Worm (Caenorhabditis elegans) whole organism, mixed stage, embryonic: ENCODE measurements around the gene srsx-10.

Source experiments
- ceh-39 ChIP-seq: fragments of 150-350 bp; optimal IDR thresholded peaks from 2 replicates; lab custom pipeline; 2014; ENCODE audit warnings: missing biosample characterization, missing genetic modification characterization
- ceh-43 ChIP-seq: fragments of 200-800 bp; sonication (Bioruptor generic); optimal IDR thresholded peaks from 2 replicates; lab custom pipeline; 2018; ENCODE audit warnings: mild to moderate bottlenecking, missing genetic modification characterization, moderate library complexity, missing compliant biosample characterization
- lin-32 ChIP-seq: fragments of 200-800 bp; sonication (Bioruptor generic); optimal IDR thresholded peaks from 2 replicates; lab custom pipeline; 2018; ENCODE audit warnings: mild to moderate bottlenecking, missing genetic modification characterization, missing compliant biosample characterization
- lsy-2 ChIP-seq: fragments of 150-350 bp; optimal IDR thresholded peaks from 2 replicates; lab custom pipeline; 2014; ENCODE audit warnings: missing biosample characterization, missing genetic modification characterization
- mab-5 ChIP-seq: fragments of 150-350 bp; optimal IDR thresholded peaks from 2 replicates; lab custom pipeline; 2014; ENCODE audit warnings: missing biosample characterization, missing genetic modification characterization
- nhr-12 ChIP-seq: fragments of 150-350 bp; optimal IDR thresholded peaks from 2 replicates; lab custom pipeline; 2014; ENCODE audit warnings: missing biosample characterization, missing genetic modification characterization
- nhr-237 ChIP-seq: fragments of 150-350 bp; optimal IDR thresholded peaks from 2 replicates; lab custom pipeline; 2014; ENCODE audit warnings: missing biosample characterization, missing genetic modification characterization
- nhr-28 ChIP-seq: fragments of 150-350 bp; optimal IDR thresholded peaks from 2 replicates; lab custom pipeline; 2014; ENCODE audit warnings: missing biosample characterization, missing genetic modification characterization
- snpc-4 ChIP-seq: fragments of 150-350 bp; optimal IDR thresholded peaks from 2 replicates; lab custom pipeline; 2014; ENCODE audit warnings: missing biosample characterization, missing genetic modification characterization
- sptf-1 ChIP-seq: sonication (generic microtip); optimal IDR thresholded peaks from 2 replicates; lab custom pipeline; 2017; ENCODE audit warnings: mild to moderate bottlenecking, missing genetic modification characterization, moderate library complexity, missing compliant biosample characterization
- tbx-8 ChIP-seq: fragments of 200-800 bp; sonication (Bioruptor generic); optimal IDR thresholded peaks from 2 replicates; lab custom pipeline; 2018; ENCODE audit warnings: mild to moderate bottlenecking, missing genetic modification characterization, moderate library complexity, missing compliant biosample characterization
- unc-120 ChIP-seq: sonication (generic microtip); optimal IDR thresholded peaks from 2 replicates; lab custom pipeline; 2017; ENCODE audit warnings: missing genetic modification characterization, missing compliant biosample characterization; ENCODE audit not compliant: poor library complexity, severe bottlenecking
- unc-62 ChIP-seq: fragments of 150-350 bp; optimal IDR thresholded peaks from 2 replicates; lab custom pipeline; 2014; ENCODE audit warnings: missing biosample characterization, missing genetic modification reagents, missing genetic modification characterization
- ztf-11 ChIP-seq: fragments of 150-350 bp; optimal IDR thresholded peaks from 2 replicates; lab custom pipeline; 2014; ENCODE audit warnings: missing biosample characterization, missing genetic modification characterization

ce11 chrV:4934406-4934805, 40.2 kb downstream of the srsx-10 start, which contains the start of gene catp-2:
- no peak for TF ChIP-seq ztf-11 (tag; lab: Kevin White, UChicago)
- TF ChIP-seq unc-62 = no peak
- no peak for TF ChIP-seq lin-32
- no peak for TF ChIP-seq tbx-8
- TF ChIP-seq lsy-2 (tag; lab: Kevin White, UChicago) = no peak
- no peak for TF ChIP-seq nhr-237
- no peak for TF ChIP-seq sptf-1
- TF ChIP-seq unc-120 (tag; lab: Kevin White, UChicago) = no peak
- TF ChIP-seq nhr-28 (tag; lab: Kevin White, UChicago) = no peak
- TF ChIP-seq ceh-43 (GFP tag; lab: Kevin White, UChicago) = no peak
- no peak for TF ChIP-seq mab-5 (tag; lab: Kevin White, UChicago)
- TF ChIP-seq snpc-4 (tag; lab: Kevin White, UChicago) = no peak
- no peak for TF ChIP-seq nhr-12 (tag; lab: Kevin White, UChicago)
- TF ChIP-seq ceh-39 = no peak
